Worm (Caenorhabditis elegans) whole organism, L4/young adult: ENCODE measurements around the gene pigb-1.

Experiments used
- dao-5 ChIP-seq: sonication (generic microtip); optimal IDR thresholded peaks from 2 replicates; lab custom pipeline; 2016; ENCODE audit warnings: missing genotype, missing genetic modification characterization, moderate library complexity, missing compliant biosample characterization
- him-1 ChIP-seq: sonication (generic microtip); optimal IDR thresholded peaks from 2 replicates; lab custom pipeline; 2016; ENCODE audit warnings: missing genotype, missing genetic modification reagents, missing genetic modification characterization, missing compliant biosample characterization

- TF ChIP-seq dao-5 (tag; lab: Kevin White, UChicago) (no peak), him-1 (tag; lab: Kevin White, UChicago) (no peak)
These were observed 25.2 kb downstream of the pigb-1 start for ce11 chrII:4967636-4968035.
